Fruit fly (Drosophila melanogaster): ENCODE data around the gene Wdfy2.

Gene Wdfy2

DNA sequence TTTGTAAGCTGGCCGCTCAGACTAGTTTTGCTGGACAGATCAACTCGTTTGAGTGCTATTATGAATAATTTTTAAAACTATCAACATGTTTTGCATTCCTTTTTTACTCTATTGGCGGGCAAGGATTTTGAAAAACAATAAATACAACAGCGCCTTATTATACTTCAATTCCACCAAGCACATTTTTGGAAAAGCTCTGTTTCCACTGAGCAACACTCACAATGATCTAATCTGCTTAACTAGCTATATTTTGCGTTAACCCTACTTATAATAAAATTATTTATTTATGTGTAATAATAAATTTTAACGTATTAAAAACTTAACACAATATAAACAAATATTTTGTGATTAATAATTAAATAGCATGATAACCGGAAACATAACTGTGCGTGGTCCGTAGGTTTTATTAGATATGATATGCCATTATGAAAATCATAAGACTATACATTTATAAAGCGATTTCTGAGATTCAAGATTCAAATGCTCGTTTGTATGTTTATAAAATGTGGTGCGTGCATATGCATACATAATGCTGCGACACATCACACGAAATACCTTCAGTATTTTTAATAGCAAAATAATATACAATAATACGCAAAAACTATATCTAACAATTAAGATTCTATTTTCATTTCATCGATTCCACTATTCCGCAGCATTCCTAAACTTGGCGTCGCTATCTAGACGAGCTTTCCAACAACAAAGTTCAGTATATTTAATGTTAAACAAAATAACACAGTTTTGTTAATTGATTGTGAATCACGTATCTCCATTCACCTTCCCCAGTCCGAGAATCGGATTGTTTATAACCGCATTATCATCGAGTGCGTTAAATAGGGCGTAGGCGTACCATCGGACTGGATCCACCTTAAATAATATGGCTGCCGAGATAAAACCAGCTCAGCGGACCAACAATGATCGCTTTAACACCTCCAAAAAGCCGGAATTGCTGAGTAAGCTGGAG lies at the start of gene Wdfy2, which contains the start of gene pie:
Gene Wdfy2, plus strand, starts transcription at position 649 of the 964 bp plus-strand sequence.
Gene pie, minus strand, starts transcription at position 138 of the 964 bp plus-strand sequence.
- TF ChIP-seq noc (tag; optimal IDR thresholded peaks at IDR 0.05), result no peak

DNA sequence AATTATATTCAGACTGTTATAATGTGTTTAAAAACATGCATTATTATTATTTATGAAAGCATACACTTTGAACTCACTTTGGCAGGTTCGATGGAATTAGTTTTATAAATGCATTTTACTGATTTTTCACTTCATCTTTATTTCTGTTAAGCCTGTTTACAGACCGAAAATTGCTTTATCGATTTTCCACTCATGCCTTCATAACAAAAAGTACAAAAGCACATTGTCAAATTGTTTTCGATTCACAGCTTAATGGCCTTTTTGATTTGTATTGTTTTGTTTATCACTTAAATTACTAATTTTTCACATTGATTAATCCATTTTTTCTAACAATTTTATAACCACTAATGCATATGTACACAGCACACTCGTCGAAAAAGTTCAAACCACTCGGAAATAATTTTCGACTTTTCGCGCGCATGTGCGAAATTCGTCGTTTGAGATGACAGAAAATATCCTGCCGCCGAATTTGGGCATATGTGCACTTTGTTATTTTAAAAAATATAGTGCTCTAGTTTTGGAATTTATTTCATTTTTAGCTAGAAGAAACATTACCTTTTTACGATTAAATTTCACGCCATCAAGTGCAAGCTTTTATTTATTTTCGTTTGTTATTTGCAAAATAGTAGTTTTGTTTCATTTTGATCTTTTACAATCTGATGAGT lies 49.4 kb upstream of the Wdfy2 start, which contains the start of gene rho-5:
Gene rho-5, minus strand, starts transcription at position 296 of the 665 bp plus-strand sequence.
- no peak for TF ChIP-seq noc (tag; optimal IDR thresholded peaks at IDR 0.05)

DNA sequence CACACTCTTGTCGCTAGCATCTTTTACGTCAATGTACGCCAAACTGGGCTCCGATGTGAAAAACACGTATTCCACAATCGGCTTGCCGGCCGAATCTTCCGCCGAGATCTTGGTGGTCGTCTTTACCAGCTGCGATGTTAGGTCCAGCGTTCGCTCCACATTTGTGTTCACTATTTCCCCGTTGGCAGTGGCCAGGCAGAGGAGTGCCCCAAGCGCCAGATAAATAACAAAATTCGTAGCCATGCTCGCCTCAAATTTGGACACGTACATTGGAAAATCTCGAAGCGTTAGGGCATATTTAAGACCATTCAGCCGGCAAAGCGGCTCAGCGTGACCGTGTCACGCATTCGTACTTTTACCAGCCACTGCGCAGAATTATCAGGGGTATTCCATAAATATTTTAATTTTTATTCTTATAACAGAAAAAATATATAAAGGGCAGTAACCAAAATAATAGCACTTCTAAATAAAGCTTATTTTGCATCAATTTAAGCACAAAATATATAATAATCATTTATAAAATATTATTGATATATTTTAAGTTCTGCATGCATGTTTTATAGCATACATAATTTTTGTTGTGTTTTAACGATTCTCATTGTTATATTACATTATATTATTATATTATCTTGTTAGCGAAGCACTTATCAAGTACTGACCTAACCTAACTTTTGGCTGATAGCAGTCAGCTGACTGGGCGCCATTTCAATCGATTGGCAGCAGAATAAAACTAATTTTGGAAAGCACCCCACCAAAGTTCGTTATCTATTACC lies 47.4 kb upstream of the Wdfy2 start, which contains the start of the genes CG33303 and dpr19:
Gene CG33303, minus strand, starts transcription at position 294 of the 773 bp plus-strand sequence.
Gene dpr19, plus strand, starts transcription at position 705 of the 773 bp plus-strand sequence.
- TF ChIP-seq noc (tag; optimal IDR thresholded peaks at IDR 0.05), result peak; percentile 11

DNA sequence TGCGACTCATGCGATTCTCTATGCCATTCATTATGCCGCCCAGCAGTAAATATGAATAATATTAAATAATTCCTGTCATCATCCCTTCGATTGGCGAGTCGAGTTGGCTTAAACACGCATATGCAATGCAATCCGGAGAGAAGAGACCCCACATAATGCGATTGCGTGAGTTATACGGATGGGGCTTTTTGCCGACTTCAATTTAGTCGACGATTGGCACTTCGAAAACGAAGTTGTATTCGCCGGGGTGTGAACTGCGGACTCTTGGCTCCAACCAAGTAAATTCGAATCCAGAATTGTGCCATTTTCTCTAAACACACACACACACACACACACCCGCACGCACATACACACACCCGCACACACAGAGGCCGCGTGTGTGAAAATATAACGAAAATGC lies 46.8 kb upstream of the Wdfy2 start:
- TF ChIP-seq noc (tag; optimal IDR thresholded peaks at IDR 0.05), result no peak

DNA sequence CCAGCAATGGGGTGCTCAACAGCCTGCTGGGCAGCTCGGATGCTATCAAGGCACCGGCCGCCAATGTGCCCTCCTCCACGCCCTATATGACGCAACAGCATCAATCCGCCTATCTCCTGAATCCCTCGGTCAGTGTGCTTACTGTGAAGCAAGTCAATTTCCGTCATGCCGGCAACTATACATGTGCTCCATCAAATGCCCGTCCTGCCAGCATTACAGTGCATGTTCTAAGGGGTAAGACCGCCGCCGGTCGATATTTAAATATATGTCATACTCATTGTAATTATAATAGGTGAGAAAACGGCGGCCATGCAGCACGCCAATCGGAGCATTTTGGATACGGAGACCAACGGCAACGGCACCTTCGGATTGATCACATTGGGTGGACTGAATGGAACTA lies 44.5 kb upstream of the Wdfy2 start:
- TF ChIP-seq noc (tag; optimal IDR thresholded peaks at IDR 0.05), result no peak

DNA sequence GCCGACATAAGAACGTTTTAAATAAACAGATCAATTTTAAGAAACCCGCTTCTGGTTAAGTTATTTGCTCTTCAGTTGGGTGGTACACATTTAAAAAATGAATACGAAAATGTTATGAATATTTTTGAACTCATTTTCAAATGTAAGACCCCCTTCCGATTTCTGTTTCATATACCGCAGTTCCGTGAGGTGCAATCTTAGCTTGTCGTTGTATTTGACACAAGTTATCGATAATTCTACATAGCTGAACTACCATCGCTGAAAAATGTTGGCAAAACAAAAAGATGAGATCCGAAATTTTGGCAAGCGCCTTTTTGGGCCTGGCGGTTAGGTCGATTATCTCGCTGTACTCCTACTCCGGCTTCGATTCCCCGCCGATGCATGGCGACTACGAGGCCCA lies 43.2 kb upstream of the Wdfy2 start, which contains the start of gene gny:
Gene gny, plus strand, starts transcription at position 239 of the 400 bp plus-strand sequence.
- no peak for TF ChIP-seq noc (tag; optimal IDR thresholded peaks at IDR 0.05)

DNA sequence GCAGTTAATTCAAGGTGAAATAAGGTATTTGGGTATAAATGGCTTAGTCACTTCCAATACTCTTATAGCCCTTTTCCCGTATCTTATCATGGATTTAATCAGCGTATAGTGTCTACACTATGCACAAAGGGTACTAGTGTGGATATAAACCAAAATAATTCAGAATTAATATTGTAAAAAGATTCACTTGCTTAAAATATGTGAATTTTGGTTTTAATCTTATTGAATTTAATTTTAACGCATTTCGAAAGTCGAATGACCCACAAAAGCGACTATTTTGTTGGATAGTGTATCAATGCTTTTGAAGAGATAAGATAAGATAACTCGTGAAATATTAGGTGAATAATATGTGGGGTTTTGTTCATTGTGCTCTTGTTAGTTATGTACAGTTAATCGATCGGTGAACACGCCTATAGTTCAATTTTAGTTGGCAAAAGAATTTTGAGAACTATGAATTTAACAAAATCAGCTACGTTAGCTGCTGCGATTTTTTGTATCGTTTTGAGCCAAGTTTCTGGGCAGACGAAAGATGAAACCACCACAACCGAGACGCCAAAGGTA lies 41.1 kb upstream of the Wdfy2 start, which contains the start of gene CG5096:
Gene CG5096, plus strand, starts transcription at position 374 of the 561 bp plus-strand sequence.
- peak; percentile 97 for TF ChIP-seq noc (tag; optimal IDR thresholded peaks at IDR 0.05)

DNA sequence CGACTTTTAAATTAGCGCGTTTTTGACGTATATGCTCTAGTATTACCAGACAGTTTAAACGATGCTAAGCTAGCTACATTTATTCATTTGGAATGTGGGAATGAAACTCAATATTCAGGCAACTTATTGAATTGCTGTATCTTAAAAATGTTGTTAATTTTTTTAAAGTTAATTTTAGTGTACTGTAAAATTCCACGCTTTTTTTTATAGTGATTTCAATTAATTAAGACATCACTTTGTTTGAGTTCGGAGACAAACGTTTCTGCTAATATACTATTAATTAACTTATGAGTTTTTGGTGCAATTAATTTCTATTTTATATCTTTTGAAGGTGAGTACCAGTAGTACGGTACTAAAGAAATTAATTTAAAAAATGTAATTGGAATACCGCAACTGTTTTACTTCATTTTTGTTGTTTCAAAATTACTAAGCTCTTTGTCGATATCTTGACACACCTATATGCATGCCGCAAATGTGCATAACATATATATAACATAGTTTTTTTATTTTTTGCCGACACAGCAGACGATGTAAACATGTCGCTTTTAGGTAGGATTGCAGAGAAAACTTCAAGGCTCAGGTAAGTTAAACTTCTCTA lies 36.8 kb upstream of the Wdfy2 start, which contains the start of the genes Cdk1 and mRpS7:
Gene Cdk1, minus strand, starts transcription at position 55 of the 598 bp plus-strand sequence.
Gene mRpS7, plus strand, starts transcription at position 455 of the 598 bp plus-strand sequence.
- TF ChIP-seq noc (tag; optimal IDR thresholded peaks at IDR 0.05), result peak; percentile 53

DNA sequence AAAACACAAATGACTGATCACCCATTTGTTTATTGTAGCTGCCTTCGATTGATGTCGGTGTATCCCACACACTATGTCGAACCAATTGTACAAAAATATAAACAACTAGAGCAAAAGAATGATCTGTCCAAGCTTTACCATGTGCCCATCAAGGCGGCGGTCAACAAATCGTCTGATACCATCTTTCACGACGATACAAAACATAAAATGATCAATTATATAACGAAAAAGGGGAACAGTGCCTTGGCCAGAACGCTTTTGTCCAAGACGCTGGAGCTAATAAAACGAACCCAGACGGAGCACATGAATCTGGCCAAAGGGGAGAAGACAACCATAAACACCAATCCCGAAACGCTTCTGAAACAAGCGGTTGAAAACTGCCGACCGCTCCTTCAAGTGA lies 36.3 kb upstream of the Wdfy2 start:
- TF ChIP-seq noc (tag; optimal IDR thresholded peaks at IDR 0.05), result no peak

DNA sequence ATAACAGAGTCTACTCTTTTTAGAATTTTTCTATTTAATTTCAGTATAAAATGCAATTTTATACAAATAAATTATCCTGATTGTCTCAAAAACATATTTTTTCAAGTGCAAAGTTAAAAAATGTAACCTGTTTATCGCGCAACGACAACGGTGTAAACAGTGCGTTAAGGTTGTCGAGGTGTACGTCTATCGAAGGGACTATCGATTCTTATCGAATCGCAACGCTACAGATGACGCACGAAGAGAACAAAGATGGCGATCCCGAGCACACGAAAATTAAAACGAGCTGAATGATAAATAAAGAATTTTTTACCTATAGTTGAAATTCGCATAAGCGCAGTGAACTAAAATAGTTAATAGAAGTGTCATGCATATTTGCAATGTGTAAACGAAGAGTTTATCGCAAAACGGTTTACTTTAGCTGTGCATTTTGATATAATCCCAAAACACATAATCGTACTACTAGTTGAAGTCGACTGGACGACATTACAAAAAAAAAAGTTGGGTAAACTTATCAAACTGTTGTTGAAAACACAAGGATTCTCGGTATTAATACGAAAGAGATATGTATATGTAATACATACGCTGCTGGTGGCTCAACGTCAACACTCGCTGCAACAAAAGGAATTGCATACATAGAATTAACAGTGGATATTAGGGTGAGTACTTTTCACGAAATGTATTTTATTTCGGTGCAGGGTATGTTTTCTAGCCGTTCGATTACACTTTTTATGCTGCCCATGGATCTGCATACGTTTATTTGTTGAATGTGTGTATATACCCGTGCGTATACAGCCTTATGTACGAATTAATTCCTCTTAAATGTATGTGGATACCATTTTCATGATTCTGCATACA lies 35.0 kb upstream of the Wdfy2 start, which contains the start of gene da:
Gene da, plus strand, starts transcription at position 237 of the 858 bp plus-strand sequence.
- peak; percentile 31 for TF ChIP-seq noc (tag; optimal IDR thresholded peaks at IDR 0.05)

DNA sequence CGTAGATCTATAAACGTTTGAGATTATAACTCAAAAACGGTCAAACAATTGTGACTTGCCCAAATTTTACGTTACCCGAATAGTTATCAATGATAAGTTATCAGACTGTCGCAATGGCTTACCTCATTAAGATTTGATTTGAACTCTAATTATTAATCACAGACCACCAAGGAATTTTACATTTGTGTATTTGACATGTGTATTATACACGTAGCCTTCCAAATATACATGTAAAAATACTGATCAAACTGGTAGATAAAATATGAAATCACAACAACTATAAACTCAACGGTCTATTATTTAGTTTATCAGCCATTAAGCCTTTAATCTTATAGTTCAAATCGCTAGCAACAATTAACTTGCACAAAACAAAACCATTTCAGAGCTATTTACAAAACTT lies 29.6 kb upstream of the Wdfy2 start:
- no peak for TF ChIP-seq noc (tag; optimal IDR thresholded peaks at IDR 0.05)

DNA sequence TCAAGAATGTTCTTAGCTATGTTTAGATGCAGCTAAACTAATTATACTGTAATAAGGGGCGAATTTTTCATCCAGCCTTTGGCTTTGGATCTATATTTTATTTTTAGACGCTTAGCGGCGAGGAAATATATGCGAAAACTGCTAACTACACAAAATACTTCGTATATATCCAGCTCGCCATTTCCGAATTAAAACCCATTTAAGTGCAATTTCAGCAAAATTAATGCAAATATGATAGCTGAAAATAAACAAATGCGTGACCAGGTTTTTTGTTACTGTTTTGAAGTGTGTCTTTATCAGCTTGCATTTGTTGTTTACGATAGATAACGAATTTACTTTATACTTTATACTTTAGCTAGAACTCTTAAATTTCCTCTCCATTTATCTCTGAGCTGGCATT lies 28.1 kb upstream of the Wdfy2 start:
- TF ChIP-seq noc (tag; optimal IDR thresholded peaks at IDR 0.05), result no peak
